Worm (Caenorhabditis elegans): ENCODE results near the gene H14N18.4.

DNA sequence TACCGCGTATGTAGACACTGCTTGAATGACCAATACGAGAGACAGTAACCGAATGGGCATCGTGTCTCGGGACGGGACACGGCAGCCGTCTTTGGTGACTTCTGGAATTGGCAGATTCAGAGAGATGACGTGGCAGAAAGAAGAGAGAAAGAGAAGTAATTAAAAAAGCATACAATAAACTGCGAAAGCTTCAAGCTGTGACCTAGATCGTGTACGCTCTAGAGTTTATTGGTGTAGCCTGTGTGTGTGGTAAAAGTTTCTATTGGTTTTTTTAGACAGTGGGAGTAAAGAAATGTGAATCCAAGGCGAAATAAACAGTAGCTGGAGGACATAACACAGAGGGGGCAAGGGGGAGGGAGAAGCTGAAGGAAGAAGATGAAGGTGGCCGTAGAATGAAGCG, 15.2 kb upstream of the H14N18.4 start, which contains the start of gene T19A5.3:
- no peak for TF ChIP-seq C34B4.2 (tag; optimal IDR thresholded peaks at IDR 0.05)
- no peak for TF ChIP-seq unc-130 (tag; optimal IDR thresholded peaks at IDR 0.05)
- no peak for TF ChIP-seq nhr-11 (tag; optimal IDR thresholded peaks at IDR 0.05)
- no peak for TF ChIP-seq mab-9 (GFP tag; IDR thresholded peaks at IDR 0.05)
- TF ChIP-seq egl-27 (tag; optimal IDR thresholded peaks at IDR 0.05): no peak

Measured in whole organism, L1 larva.